Worm (Caenorhabditis elegans): ENCODE data around the gene ddx-17.
A peak's percentile ranks its signal among the peaks of the same experiment; 100 is the strongest.

The ddx-17 gene

DNA sequence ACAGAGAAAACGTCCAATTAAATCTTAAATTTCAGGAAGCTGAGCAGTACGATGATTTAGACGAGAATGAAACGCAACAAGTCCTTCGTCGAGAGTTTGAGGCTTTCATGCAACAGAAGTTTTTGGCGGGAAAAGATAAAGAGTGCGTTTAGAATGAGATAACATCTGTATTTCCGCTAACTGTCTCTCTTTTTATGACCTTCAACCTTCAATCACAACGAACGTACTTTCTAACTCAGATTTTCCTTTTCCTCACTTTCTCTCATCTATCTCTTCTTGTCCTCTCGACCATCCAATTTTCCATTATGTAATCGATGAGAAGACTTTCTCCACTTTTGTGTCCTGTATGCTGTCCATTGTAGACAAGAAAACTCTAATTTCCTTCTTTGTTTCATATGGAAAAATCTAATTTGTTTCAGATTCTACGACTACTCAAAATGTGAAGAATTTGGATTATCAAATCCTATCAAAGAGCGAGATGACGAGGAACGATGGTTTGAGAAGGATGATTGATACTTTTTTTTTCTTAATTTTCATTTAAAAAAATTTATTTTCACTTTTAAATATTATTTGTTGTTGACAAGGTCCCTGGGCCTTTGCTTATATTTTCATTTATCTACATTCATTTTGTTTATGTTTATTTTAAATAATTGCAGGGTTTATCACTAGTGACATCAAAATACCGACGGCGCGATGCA is 48.4 kb downstream of the ddx-17 start, which contains the start of gene sao-1:
TSS of gene sao-1 (plus strand) at position 648 of the 698 bp plus-strand sequence.
- TF ChIP-seq med-1 (GFP tag; optimal IDR thresholded peaks at IDR 0.05; ENCODE audit: insufficient read depth) (no peak), tab-1 (GFP tag; IDR thresholded peaks at IDR 0.05) (no peak), ref-1 (GFP tag; conservative IDR thresholded peaks at IDR 0.05) (no peak), klf-2 (GFP tag; conservative IDR thresholded peaks at IDR 0.05) (no peak), ztf-29 (GFP tag; IDR thresholded peaks at IDR 0.05) (no peak), flt-1 (GFP tag; IDR thresholded peaks at IDR 0.05) (no peak), T22C8.4 (GFP tag; IDR thresholded peaks at IDR 0.05) (no peak), cog-1 (tag; optimal IDR thresholded peaks at IDR 0.05) (no peak), ztf-23 (GFP tag; IDR thresholded peaks at IDR 0.05) (no peak)

- TF ChIP-seq med-1 (GFP tag; optimal IDR thresholded peaks at IDR 0.05; ENCODE audit: insufficient read depth) (peak; percentile 95), cog-1 (tag; optimal IDR thresholded peaks at IDR 0.05) (peak; percentile 71), ref-1 (GFP tag; conservative IDR thresholded peaks at IDR 0.05) (no peak; the same call in 1 of the 2 replicates), ztf-29 (GFP tag; IDR thresholded peaks at IDR 0.05) (peak; percentile 68), klf-2 (GFP tag; conservative IDR thresholded peaks at IDR 0.05) (peak; percentile 82; the same call in 1 of the 2 replicates), T22C8.4 (GFP tag; IDR thresholded peaks at IDR 0.05) (peak; percentile 68), ztf-23 (GFP tag; IDR thresholded peaks at IDR 0.05) (peak; percentile 89), flt-1 (GFP tag; IDR thresholded peaks at IDR 0.05) (peak; percentile 88), tab-1 (GFP tag; IDR thresholded peaks at IDR 0.05) (peak; percentile 89)
Measured at ce11 chrV:13961927-13962419, 49.9 kb downstream of the ddx-17 start, which contains the start of the genes algn-13 and R10D12.13. TSS of gene algn-13 (minus strand) at chrV:13961977. TSS of gene R10D12.13 (plus strand) at chrV:13962417.

DNA sequence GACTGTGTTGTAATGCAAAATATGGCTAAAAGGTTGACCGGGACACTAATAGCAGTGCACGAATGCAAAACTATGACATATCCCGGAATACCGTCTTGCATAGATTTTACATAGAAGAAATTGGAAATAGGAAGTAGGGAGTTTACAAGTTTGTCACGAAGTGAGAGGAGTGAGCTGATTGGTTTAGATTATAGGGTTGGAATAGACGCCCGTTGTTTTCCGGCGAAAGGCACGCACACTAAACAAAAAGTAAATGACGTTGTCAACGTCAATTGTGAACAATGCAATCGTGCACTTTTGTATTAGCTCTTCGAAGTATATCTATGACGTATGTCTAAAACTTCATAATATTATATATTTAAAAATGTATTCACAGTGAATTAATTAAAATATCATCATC is 50.9 kb downstream of the ddx-17 start, which contains the start of gene srh-24:
TSS of gene srh-24 (minus strand) at position 101 of the 400 bp plus-strand sequence.
- no peak for TF ChIP-seq flt-1 (GFP tag; IDR thresholded peaks at IDR 0.05)
- TF ChIP-seq T22C8.4 (GFP tag; IDR thresholded peaks at IDR 0.05), result no peak
- TF ChIP-seq cog-1 (tag; optimal IDR thresholded peaks at IDR 0.05), result no peak
- TF ChIP-seq ztf-23 (GFP tag; IDR thresholded peaks at IDR 0.05), result no peak
- no peak for TF ChIP-seq klf-2 (GFP tag; conservative IDR thresholded peaks at IDR 0.05)
- no peak for TF ChIP-seq ztf-29 (GFP tag; IDR thresholded peaks at IDR 0.05)
- no peak for TF ChIP-seq ref-1 (GFP tag; conservative IDR thresholded peaks at IDR 0.05)
- no peak for TF ChIP-seq med-1 (GFP tag; optimal IDR thresholded peaks at IDR 0.05; ENCODE audit: insufficient read depth)
- TF ChIP-seq tab-1 (GFP tag; IDR thresholded peaks at IDR 0.05), result no peak
